Worm (Caenorhabditis elegans): ENCODE measurements around the gene dpy-6.
"Not testable (repeated sequence)": the region's sequence is repeated elsewhere in the genome, so short reads cannot be mapped to it uniquely, and the experiment has no call there.

Gene dpy-6

DNA sequence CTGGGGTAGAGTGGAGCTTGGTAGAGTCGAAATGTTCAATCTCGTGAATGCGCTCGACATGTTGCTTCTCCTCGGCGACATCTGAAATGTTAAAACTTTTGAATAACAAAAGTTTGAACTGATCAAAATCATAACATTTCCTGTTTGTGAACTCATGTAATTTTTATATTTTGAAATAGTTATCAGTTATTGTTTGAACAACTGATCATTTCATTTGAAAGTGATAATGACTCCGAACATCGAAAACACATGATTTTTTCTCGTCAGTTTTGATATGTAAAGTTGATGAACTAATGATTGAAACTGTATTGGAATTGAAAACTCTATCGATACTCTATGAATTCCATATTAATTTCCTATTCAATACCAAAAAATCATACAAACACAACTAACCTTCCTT lies 32.2 kb downstream of the dpy-6 start:
- TF ChIP-seq unc-62 (GFP tag; optimal IDR thresholded peaks at IDR 0.05), result no peak

ce11 chrX:8422020-8422419 lies 33.4 kb downstream of the dpy-6 start, which contains the start of gene tag-123:
Gene tag-123 (minus strand): TSS chrX:8422055.
- TF ChIP-seq unc-62 (GFP tag; optimal IDR thresholded peaks at IDR 0.05), result no peak

ce11 chrX:8421594-8421993 lies 33.8 kb downstream of the dpy-6 start:
- no peak for TF ChIP-seq unc-62 (GFP tag; optimal IDR thresholded peaks at IDR 0.05)

DNA sequence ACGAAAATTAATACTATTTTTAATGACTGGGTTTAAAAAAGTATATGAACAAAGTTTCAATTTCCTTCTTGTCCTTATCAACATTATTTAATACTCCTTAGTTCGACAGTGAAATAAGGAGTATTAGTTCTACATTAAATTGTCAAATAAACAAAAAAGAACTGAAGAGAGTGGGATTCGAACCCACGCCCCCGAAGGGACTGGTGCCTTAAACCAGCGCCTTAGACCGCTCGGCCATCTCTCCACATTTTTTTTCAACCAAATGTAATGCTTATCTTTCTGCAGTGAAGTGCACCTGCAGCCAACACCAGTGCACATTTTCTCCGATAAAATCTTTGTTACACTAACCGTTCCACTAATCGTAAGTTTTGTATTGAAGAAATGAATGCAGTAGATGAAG lies 36.2 kb downstream of the dpy-6 start:
- TF ChIP-seq unc-62 (GFP tag; optimal IDR thresholded peaks at IDR 0.05), result no peak

- no peak for TF ChIP-seq unc-62 (GFP tag; optimal IDR thresholded peaks at IDR 0.05)
These were observed 37.1 kb downstream of the dpy-6 start, which contains the start of gene spp-13 for ce11 chrX:8418382-8418781. Gene spp-13 (minus strand): TSS chrX:8418524.

DNA sequence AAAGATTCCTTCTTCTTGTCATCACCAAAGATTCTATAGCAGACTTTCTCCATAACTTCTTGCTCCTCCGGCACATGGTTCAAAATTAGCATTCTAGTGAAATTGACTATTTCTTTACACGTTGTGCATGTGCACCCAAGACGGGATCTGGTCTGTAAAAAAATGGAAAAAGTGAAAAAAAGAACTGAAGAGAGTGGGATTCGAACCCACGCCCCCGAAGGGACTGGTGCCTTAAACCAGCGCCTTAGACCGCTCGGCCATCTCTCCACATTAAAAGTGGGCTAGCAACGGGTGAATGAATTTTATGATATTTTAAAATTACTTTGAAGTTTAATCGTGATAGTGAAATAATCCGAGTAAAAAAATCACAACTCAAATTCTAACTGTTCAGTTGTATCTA lies 37.7 kb downstream of the dpy-6 start:
- TF ChIP-seq unc-62 (GFP tag; optimal IDR thresholded peaks at IDR 0.05), result no peak

DNA sequence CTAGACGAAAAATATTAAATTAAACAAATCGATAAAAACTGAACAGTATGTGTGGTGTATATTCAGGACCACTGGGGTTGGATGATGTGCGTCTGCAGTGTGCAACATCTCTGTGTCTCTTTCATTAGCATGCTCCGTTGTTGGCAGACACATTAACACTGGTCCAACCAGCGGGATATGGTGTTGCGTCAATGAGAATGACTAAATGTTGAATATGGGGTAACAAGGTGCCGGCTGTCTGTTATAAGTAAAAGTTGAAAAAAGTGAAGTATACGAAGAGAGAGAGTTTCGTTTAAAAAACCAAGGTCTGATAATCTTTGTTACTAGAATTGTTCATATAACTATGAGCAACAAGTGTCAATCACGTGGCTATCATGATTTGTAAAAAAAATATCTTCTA lies 38.6 kb downstream of the dpy-6 start, which contains the start of gene ced-8:
Gene ced-8 (minus strand): TSS at position 101 of the 400 bp plus-strand sequence.
- no peak for TF ChIP-seq unc-62 (GFP tag; optimal IDR thresholded peaks at IDR 0.05)

DNA sequence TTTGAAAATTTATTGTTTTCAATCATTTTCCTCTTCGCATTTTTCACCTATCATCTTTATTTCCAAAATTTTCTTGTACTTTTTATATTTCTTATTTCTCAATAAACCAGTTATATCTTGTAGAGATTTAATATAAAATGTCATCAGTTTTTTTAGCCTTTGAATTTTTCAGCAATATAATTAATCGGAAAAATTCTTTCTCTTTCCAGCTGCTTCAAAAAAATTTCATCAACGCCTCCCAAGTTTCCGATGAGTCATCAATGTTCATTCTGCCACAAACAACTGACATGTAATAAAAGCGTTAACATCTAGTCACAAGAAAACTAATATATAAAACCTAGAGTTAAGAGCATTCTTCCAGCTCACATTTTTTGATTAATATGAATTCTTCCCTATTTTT lies 42.3 kb downstream of the dpy-6 start, which contains the start of gene F08F1.4:
Gene F08F1.4 (plus strand): TSS at position 301 of the 400 bp plus-strand sequence.
- no peak for TF ChIP-seq unc-62 (GFP tag; optimal IDR thresholded peaks at IDR 0.05)

DNA sequence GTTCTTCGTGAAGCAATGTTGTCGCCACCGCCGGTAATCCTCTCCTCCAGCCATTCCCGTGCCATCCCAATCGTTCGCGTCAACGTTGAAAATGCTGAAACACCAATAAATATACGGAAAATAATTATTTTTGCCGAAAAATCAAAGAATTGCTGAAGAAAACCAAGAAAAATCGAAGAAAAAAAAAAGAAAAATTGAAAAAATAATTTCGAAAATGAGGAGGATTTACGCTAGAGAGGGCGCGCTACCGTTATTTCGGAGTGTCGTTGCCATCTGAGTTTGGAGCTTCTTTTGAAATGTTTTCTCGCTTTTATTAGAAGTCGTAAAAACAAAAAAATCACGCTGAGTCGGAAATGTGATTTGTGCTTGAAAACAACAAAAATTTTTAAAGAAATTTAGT lies 44.7 kb downstream of the dpy-6 start, which contains the start of gene F08F1.9:
Gene F08F1.9 (minus strand): TSS at position 101 of the 400 bp plus-strand sequence.
- not testable (repeated sequence) for TF ChIP-seq unc-62 (GFP tag; optimal IDR thresholded peaks at IDR 0.05)

ce11 chrX:8408267-8408666 lies 47.2 kb downstream of the dpy-6 start, which contains the start of gene sulp-3:
Gene sulp-3 (minus strand): TSS chrX:8408367.
- no peak for TF ChIP-seq unc-62 (GFP tag; optimal IDR thresholded peaks at IDR 0.05)

DNA sequence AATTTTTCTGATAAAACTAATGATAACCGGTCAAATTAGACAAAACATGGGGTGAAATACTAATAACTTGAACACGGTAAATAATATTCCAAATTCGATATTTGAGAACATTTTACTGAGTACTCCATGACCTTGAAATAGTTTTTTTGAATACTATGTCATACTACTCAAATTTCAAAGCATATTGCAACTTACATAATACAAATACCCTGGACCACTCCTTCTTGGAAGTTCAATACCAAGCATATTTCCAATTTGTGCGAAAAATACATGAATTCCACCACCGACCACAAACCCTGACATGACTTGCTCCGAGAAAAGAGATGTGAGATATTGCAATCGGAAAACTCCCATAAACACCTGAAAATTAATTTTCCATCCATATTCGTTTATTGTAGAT lies 48.6 kb downstream of the dpy-6 start:
- no peak for TF ChIP-seq unc-62 (GFP tag; optimal IDR thresholded peaks at IDR 0.05)

- no peak for TF ChIP-seq unc-62 (GFP tag; optimal IDR thresholded peaks at IDR 0.05)
These were observed 50.9 kb downstream of the dpy-6 start for ce11 chrX:8404308-8405085.

Data from whole organism, dauer.